Fruit fly (Drosophila melanogaster): Measurements from ENCODE around the gene shakB.

DNA sequence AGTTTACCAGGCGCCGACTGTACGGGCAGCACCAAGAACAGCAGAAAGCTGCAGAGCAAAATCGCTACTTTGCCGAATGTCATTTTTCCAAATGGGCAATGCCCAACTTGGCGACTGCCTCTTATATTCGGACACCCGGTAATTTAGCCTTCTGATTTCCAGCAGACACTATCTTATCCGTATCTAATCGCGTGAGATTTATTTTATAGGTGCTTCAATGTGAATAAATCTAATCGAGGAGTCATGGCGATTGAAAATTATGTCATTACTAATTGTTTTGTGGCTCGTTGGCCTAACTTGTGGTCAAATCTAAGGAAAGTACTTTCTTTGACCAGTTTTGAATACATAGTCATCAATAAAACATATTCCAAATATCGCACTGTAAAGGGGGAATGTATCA is 36.6 kb upstream of the shakB start, which contains the start of gene Ser6:
- TF ChIP-seq gl (tag; optimal IDR thresholded peaks at IDR 0.05): no peak
- TF ChIP-seq CG4496 (GFP tag; IDR thresholded peaks at IDR 0.05): no peak
- TF ChIP-seq CG15710 (tag; optimal IDR thresholded peaks at IDR 0.05): no peak
- no peak for TF ChIP-seq rn (GFP tag; IDR thresholded peaks at IDR 0.05)

All from whole organism, pupa.